Fruit fly (Drosophila melanogaster): ENCODE data around the gene dia.

DNA sequence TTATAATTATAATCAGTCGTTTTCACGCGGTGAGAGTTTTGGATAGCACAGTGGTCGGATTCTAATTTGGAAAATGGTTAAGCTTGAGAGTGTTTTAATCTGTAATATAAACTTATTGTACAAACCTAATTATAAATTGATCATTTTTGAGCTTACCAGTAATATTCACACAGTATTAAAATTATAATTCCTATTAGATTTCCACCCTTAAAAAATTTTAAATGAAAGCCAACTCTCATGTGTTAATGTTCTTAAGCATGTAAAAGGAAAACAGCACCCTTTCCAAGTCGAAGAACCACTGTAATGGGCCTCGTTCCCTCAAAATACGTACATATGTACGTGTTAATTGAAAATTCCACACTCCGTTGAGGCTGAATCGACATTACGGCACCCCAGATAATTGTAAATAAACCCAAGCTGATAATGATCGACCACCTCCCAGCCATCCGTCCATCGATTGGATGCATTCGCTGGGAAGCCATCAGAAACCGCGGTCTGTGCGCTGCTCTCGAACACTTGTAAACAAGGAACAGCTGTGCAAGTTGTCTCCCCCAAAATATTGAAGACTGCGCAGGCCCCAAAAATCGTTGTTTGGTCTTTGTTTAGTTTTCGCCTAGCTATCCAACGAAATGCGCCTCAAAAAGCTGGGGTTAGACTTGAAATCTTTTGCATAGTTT is 2.0 kb downstream of the dia start:
- TF ChIP-seq CG10631 (GFP tag; optimal IDR thresholded peaks at IDR 0.05), result peak; percentile 17
- no peak for TF ChIP-seq CG6854 (GFP tag; optimal IDR thresholded peaks at IDR 0.05)
- TF ChIP-seq Hr39 (GFP tag; optimal IDR thresholded peaks at IDR 0.05), result peak; percentile 73
- TF ChIP-seq CG3919 (GFP tag; optimal IDR thresholded peaks at IDR 0.05), result peak; percentile 52
- TF ChIP-seq CG1621 (tag; optimal IDR thresholded peaks at IDR 0.05), result no peak
- TF ChIP-seq Met (GFP tag; optimal IDR thresholded peaks at IDR 0.05), result peak; percentile 76
- peak; percentile 28 for TF ChIP-seq OdsH (GFP tag; optimal IDR thresholded peaks at IDR 0.05)
- peak; percentile 31 for TF ChIP-seq Sox14 (GFP tag; optimal IDR thresholded peaks at IDR 0.05)
- peak; percentile 66 for TF ChIP-seq CG31627 (GFP tag; optimal IDR thresholded peaks at IDR 0.05)
- TF ChIP-seq Ets96B (tag; optimal IDR thresholded peaks at IDR 0.05), result no peak
- no peak for TF ChIP-seq CG9139 (GFP tag; optimal IDR thresholded peaks at IDR 0.05)
